Worm (Caenorhabditis elegans) whole organism, dauer: ENCODE measurements around the gene cutl-21.

Source experiments
- unc-62 ChIP-seq: sonication (generic microtip); optimal IDR thresholded peaks from 2 replicates; lab custom pipeline; 2017; ENCODE audit warnings: missing biosample characterization, missing genetic modification reagents, missing genetic modification characterization

cutl-21 gene

ce11 chrX:1004037-1004436 is at the start of gene cutl-21:
Gene cutl-21, plus strand, starts transcription at chrX:1004337.
- TF ChIP-seq unc-62 (GFP tag; lab: Kevin White, UChicago), result no peak

- no peak for TF ChIP-seq unc-62 (GFP tag; lab: Kevin White, UChicago)
Measured at ce11 chrX:954499-955061, 49.6 kb upstream of the cutl-21 start, which contains the start of gene apm-3. Gene apm-3, plus strand, starts transcription at chrX:954975.

DNA sequence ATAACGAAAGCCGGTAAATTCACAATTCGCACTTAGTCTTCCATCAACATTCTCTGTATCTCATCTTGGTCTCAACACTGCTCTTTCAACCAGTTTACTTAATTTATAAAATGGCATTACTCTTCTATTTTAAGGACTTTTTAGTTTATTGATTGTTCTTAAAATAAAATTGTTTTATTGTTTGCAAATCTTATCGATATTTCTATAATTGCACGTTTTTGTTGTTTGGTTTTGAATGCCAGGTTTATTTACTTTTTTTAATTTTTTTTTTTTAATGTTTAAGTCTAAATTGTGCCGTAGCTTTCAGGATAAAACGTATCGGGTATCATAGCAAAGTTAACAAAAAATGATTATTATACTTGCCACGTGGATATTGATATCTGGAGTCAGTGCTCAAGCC is 46.6 kb upstream of the cutl-21 start, which contains the start of gene chil-10:
TSS of gene chil-10 (plus strand) at position 301 of the 400 bp plus-strand sequence.
- TF ChIP-seq unc-62 (GFP tag; lab: Kevin White, UChicago), result no peak

- no peak for TF ChIP-seq unc-62 (GFP tag; lab: Kevin White, UChicago)
Measured at ce11 chrX:960139-960538, 44.0 kb upstream of the cutl-21 start.

DNA sequence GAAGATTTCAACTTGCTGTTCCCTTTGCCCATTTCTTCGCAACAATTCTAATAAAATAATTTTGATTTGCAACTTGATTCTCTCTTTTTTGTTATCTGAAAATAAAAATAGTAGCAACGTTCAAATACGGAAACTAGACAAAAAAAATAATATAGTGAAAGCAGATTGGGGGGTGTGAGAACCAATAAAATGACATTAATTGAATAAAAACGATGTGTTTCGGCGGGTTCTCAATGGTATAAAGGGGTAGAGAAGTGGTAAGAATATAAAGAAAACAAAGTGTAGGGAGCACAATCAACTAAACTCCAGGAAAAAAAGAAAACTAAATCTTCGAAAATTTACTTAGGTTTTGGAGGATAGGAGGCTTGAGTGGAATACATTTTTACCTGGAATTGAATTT is 41.0 kb upstream of the cutl-21 start, which contains the start of gene ncs-1:
TSS of gene ncs-1 (minus strand) at position 101 of the 400 bp plus-strand sequence.
- no peak for TF ChIP-seq unc-62 (GFP tag; lab: Kevin White, UChicago)

DNA sequence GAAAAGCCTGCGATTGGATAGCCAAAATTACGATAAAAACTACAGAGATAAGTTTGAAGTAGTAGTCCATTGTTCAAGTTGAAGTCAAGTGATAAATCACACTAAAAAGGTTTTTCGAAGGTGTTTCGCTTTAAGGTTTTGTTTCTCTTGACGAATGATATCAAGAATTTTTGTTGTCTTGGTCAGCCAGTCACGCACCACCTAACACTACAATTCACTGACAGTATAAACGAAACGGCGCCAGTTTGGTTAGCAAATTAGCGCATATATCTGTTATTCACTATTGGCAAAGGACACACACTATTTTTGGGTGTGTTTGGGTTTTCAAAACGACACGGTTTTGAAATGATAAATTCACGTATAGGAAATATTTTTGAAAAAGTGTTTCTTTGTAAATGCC is 34.1 kb upstream of the cutl-21 start, which contains the start of gene C44C1.6:
TSS of gene C44C1.6 (minus strand) at position 199 of the 400 bp plus-strand sequence.
- TF ChIP-seq unc-62 (GFP tag; lab: Kevin White, UChicago), result no peak

DNA sequence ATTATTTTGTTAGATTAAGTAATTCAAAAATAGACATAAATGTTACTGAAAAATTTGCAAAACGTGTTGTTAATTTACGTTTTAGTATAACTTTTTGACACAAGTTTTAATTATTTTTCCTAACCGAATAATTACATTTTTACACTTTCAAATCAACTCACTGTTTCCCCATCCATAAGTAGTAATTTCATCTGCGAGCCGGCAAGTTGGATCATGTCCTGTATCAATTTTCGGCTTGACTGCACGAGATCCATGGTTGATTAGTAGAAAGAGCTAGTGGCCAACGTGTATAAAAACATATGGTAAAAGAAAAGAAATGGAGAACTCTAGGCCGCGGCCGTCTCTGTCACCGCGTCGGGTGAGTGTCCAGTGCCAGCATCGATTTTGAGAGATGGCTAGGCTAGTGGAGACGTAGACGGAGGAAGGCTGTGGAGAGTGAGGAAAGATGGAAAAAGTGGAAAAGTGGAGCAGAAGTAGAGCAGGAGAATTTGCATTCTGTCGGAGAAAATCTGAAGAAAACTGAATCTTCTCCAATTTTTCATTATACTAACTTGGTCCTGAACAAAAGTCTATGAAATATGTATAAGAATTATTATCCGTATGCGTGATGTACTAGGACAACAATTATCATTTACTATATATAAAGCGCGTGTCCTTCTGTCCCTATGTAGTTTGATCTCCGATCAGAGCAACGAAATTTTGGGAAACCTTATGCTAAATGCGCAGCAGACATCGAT is 29.5 kb upstream of the cutl-21 start, which contains the start of gene vps-45:
TSS of gene vps-45 (minus strand) at position 350 of the 737 bp plus-strand sequence.
- TF ChIP-seq unc-62 (GFP tag; lab: Kevin White, UChicago), result no peak

DNA sequence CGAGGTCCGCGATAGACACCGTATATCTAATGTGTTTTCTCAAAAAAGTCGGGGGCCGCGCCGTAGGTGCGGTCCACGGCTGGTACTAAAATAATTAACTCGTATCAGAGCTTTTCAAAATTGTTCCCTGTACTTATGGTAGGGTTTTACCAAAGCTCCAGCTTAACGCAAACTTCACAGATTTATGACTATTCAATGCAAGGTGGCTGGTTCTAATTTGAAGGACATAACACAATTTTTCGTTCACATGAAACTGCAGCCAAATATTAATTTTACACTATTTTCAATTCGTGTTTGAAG is 29.0 kb upstream of the cutl-21 start:
- TF ChIP-seq unc-62 (GFP tag; lab: Kevin White, UChicago), result no peak

DNA sequence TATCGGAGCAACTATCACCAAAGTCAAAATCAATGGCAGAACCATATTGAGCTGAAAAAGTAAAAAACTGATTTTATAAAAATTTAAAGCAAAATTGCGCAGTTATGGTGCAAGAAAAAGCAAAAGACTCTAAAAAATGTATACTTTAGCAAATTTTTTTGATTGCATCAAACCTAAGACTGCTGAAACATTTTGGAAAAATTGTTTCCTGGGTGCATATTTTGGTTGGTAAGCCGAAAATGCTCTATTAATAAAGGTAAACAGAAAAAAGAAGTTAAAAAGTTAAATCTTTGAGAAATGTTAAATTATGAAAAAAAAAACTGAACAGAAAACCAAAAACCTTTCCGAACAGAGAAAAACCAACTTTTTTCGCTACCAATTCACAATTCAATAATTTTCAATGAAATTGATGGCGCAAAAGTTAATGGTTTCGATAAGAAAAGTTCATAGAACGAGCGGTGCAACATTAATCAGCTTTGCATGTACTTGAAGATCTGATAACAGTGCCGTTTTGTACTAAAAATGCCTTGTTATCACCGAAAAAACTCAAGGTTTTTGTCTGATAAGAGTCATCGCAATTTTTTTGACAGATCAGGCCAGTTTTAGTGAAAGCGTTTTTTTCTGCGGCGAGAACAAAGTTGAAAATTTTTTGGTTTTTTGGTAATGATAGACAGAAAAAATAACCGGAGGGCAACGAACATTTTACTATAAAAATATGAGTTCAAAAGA is 26.0 kb upstream of the cutl-21 start, which contains the start of gene abhd-3.2:
TSS of gene abhd-3.2 (minus strand) at position 51 of the 729 bp plus-strand sequence.
- TF ChIP-seq unc-62 (GFP tag; lab: Kevin White, UChicago), result no peak

DNA sequence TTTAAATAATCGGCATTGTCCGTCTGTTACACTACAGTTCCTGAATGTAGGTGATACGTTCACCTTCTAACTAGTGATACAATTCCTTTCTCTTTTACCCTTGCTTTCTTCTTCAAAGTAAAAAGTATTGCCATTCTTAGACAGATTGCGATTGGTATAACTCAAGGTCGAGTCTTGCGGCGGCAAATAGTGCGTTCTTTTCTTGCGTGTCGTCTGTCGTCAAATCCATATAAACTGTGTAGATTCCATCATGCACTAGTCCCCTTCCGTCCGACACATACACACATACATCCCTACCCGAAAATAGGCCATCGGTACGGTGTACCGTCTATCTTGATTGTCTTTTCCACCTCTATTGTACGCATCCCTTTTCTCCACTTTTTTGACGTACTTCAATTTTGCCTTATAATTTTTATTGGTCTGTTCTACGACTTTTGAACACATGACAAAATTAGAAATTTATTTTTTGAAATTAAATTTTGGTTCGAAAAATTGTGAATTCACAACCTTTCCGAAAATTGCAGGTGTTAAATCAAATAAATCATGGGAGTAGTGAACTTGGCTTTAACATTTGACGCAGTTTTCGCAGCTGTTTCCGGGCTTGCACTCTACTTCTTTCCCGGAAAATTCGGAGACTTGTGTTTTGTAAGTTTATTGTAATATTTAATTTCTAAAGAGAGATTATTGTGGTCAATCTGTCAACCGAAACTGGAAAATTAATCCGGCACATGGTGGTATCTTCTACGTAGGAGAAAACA is 23.7 kb upstream of the cutl-21 start, which contains the start of gene C44C1.1:
TSS of gene C44C1.1 (plus strand) at position 525 of the 758 bp plus-strand sequence.
- no peak for TF ChIP-seq unc-62 (GFP tag; lab: Kevin White, UChicago)

ce11 chrX:982598-982997 is 21.5 kb upstream of the cutl-21 start:
- TF ChIP-seq unc-62 (GFP tag; lab: Kevin White, UChicago), result no peak

ce11 chrX:986463-986862 is 17.7 kb upstream of the cutl-21 start:
- TF ChIP-seq unc-62 (GFP tag; lab: Kevin White, UChicago), result no peak

- TF ChIP-seq unc-62 (GFP tag; lab: Kevin White, UChicago), result no peak
Measured at ce11 chrX:991274-991673, 12.9 kb upstream of the cutl-21 start, which contains the start of the genes C09E10.3 and dgk-1. Gene C09E10.3, minus strand, starts transcription at chrX:991374. Gene dgk-1, minus strand, starts transcription at chrX:991456.

DNA sequence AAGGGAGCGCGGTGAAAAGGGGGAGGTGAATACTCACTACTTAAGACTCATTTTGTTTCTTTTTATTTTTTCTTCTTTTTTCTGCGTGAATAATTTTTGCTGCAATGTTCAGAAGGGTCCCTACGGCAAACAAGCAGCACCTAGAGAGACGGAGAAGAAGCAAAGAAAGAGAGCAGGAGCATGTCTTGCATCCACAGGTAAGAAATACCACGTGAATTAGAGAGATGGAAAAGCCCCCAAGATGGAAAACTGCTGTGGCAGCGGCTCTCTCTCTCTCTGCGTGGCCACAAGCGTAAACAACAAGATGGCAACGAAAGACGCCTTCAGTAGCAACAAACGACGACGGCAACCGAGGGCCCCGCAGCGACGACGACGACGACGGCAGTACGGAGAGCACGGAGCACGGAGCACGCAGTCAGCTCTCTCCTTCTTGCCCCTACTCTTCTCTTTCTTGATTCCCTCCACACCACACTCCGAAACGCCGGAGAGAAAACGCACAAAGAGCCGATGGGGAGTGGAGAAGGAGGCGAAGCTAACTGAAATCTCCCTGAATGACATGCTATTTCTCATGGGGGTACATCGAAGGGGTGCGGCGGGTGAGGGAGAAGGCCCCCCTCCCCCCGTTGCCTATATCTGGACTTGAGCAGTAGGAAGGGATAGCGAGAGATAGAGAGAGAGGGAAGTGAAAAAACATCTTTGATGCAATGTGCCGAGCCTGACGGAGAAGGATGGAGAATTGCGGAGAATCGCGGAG is 11.3 kb upstream of the cutl-21 start:
- no peak for TF ChIP-seq unc-62 (GFP tag; lab: Kevin White, UChicago)
